Fruit fly (Drosophila melanogaster) whole organism, embryonic: ENCODE data around the gene CG4953.

Source experiments
- Abd-B ChIP-seq: fragments of 200-800 bp; sonication (Bioruptor generic); optimal IDR thresholded peaks from 2 replicates; lab custom pipeline; 2018; ENCODE audit warnings: missing biosample characterization, mild to moderate bottlenecking, missing genetic modification characterization, moderate library complexity
- Atf3 ChIP-seq: fragments of 200-800 bp; sonication (Bioruptor generic); optimal IDR thresholded peaks from 3 replicates; lab custom pipeline; 2016; ENCODE audit warnings: missing biosample characterization, missing genetic modification characterization
- Atf6 ChIP-seq: fragments of 200-800 bp; sonication (Bioruptor generic); IDR thresholded peaks from 2 replicates; pipeline ENCODE4 v1.3.6; 2022; ENCODE audit warnings: missing biosample characterization, missing genetic modification characterization
- BEAF-32 ChIP-seq: fragments of 200-800 bp; sonication (Bioruptor generic); optimal IDR thresholded peaks from 3 replicates; lab custom pipeline; 2017; ENCODE audit warnings: missing biosample characterization, missing genetic modification characterization, mild to moderate bottlenecking, moderate library complexity, missing genetic modification reagents
- CG10431 ChIP-seq: fragments of 200-800 bp; sonication (Bioruptor generic); optimal IDR thresholded peaks from 3 replicates; lab custom pipeline; 2018; ENCODE audit warnings: missing biosample characterization, mild to moderate bottlenecking, missing genetic modification characterization
- CG10979 ChIP-seq: fragments of 200-800 bp; sonication (Bioruptor generic); optimal IDR thresholded peaks from 2 replicates; lab custom pipeline; 2018; ENCODE audit warnings: missing biosample characterization, mild to moderate bottlenecking, missing genetic modification characterization, moderate library complexity
- CG12219 ChIP-seq: fragments of 200-800 bp; sonication (Bioruptor generic); optimal IDR thresholded peaks from 3 replicates; lab custom pipeline; 2018; ENCODE audit warnings: missing biosample characterization, mild to moderate bottlenecking, missing genetic modification characterization
- CG1233 ChIP-seq: fragments of 200-800 bp; sonication (Bioruptor generic); optimal IDR thresholded peaks from 4 replicates; lab custom pipeline; 2018; ENCODE audit warnings: missing biosample characterization, mild to moderate bottlenecking, missing genetic modification characterization
- CG12391 ChIP-seq: fragments of 200-800 bp; sonication (Bioruptor generic); optimal IDR thresholded peaks from 3 replicates; lab custom pipeline; 2018; ENCODE audit warnings: missing biosample characterization, mild to moderate bottlenecking, missing genetic modification characterization, moderate library complexity
- CG13296 ChIP-seq: fragments of 200-800 bp; sonication (Bioruptor generic); optimal IDR thresholded peaks from 3 replicates; lab custom pipeline; 2018; ENCODE audit warnings: missing biosample characterization, mild to moderate bottlenecking, missing genetic modification characterization
- CG15073 ChIP-seq: fragments of 200-800 bp; sonication (Bioruptor generic); optimal IDR thresholded peaks from 2 replicates; lab custom pipeline; 2016; ENCODE audit warnings: missing biosample characterization, missing genetic modification characterization
- CG15479 ChIP-seq: fragments of 200-800 bp; sonication (Bioruptor generic); optimal IDR thresholded peaks from 3 replicates; lab custom pipeline; 2019; ENCODE audit warnings: missing biosample characterization, mild to moderate bottlenecking, missing genetic modification characterization, moderate library complexity
- CG15601 ChIP-seq: fragments of 200-800 bp; sonication (Bioruptor generic); optimal IDR thresholded peaks from 3 replicates; lab custom pipeline; 2019; ENCODE audit warnings: missing biosample characterization, mild to moderate bottlenecking, missing genetic modification characterization, moderate library complexity
- CG17912 ChIP-seq: fragments of 200-800 bp; sonication (Bioruptor generic); optimal IDR thresholded peaks from 2 replicates; lab custom pipeline; 2018; ENCODE audit warnings: missing biosample characterization, mild to moderate bottlenecking, missing genetic modification characterization
- CG18011 ChIP-seq: fragments of 200-800 bp; sonication (Bioruptor generic); optimal IDR thresholded peaks from 2 replicates; lab custom pipeline; 2017; ENCODE audit warnings: missing biosample characterization, missing genetic modification characterization, mild to moderate bottlenecking, moderate library complexity, missing genotype
- CG2202 ChIP-seq: fragments of 200-800 bp; sonication (Bioruptor generic); optimal IDR thresholded peaks from 2 replicates; lab custom pipeline; 2018; ENCODE audit warnings: missing biosample characterization, mild to moderate bottlenecking, missing genetic modification characterization
- CG30403 ChIP-seq: fragments of 200-800 bp; sonication (Bioruptor generic); optimal IDR thresholded peaks from 3 replicates; lab custom pipeline; 2016; ENCODE audit warnings: missing biosample characterization, missing genetic modification characterization
- CG3407 ChIP-seq: fragments of 200-800 bp; sonication (Bioruptor generic); optimal IDR thresholded peaks from 2 replicates; lab custom pipeline; 2018; ENCODE audit warnings: missing biosample characterization, mild to moderate bottlenecking, missing genetic modification characterization
- CG4424 ChIP-seq: fragments of 200-800 bp; sonication (Bioruptor generic); optimal IDR thresholded peaks from 3 replicates; lab custom pipeline; 2016; ENCODE audit warnings: missing biosample characterization, missing genetic modification characterization
- CG4617 ChIP-seq: fragments of 200-800 bp; sonication (Bioruptor generic); optimal IDR thresholded peaks from 3 replicates; lab custom pipeline; 2016; ENCODE audit warnings: missing biosample characterization, missing genetic modification characterization, borderline replicate concordance
- CG6765 ChIP-seq: fragments of 200-800 bp; sonication (Bioruptor generic); optimal IDR thresholded peaks from 3 replicates; lab custom pipeline; 2017; ENCODE audit warnings: missing biosample characterization, mild to moderate bottlenecking, missing genetic modification characterization
- CG9817 ChIP-seq: fragments of 200-800 bp; sonication (Bioruptor generic); optimal IDR thresholded peaks from 2 replicates; lab custom pipeline; 2018; ENCODE audit warnings: missing biosample characterization, mild to moderate bottlenecking, missing genetic modification characterization, moderate library complexity
- CG9932 ChIP-seq: fragments of 200-800 bp; sonication (Bioruptor generic); IDR thresholded peaks from 2 replicates; pipeline ENCODE4 v1.3.6; 2022; ENCODE audit warnings: missing biosample characterization, missing genetic modification characterization
- Dbx ChIP-seq: fragments of 200-800 bp; sonication (Bioruptor generic); IDR thresholded peaks from 3 replicates; pipeline ENCODE4 v1.3.6; 2022; ENCODE audit warnings: missing biosample characterization, missing genetic modification characterization
- HHEX ChIP-seq: fragments of 200-800 bp; sonication (Bioruptor generic); optimal IDR thresholded peaks from 3 replicates; lab custom pipeline; 2017; ENCODE audit warnings: missing biosample characterization, mild to moderate bottlenecking, missing genetic modification characterization, missing genetic modification reagents
- Kr ChIP-seq: fragments of 200-800 bp; sonication (Bioruptor generic); optimal IDR thresholded peaks from 2 replicates; lab custom pipeline; 2017; ENCODE audit warnings: missing biosample characterization, mild to moderate bottlenecking, missing genetic modification characterization
- Lpt ChIP-seq: fragments of >200 bp; optimal IDR thresholded peaks from 2 replicates; lab custom pipeline; 2018; ENCODE audit warnings: missing biosample characterization, missing genetic modification characterization
- Mad ChIP-seq: fragments of 200-800 bp; sonication (Bioruptor generic); optimal IDR thresholded peaks from 2 replicates; lab custom pipeline; 2016; ENCODE audit warnings: missing biosample characterization, missing genetic modification characterization
- Myb ChIP-seq: fragments of 200-800 bp; sonication (Bioruptor generic); optimal IDR thresholded peaks from 2 replicates; lab custom pipeline; 2016; ENCODE audit warnings: missing biosample characterization, missing genetic modification characterization
- Rx ChIP-seq: fragments of 200-800 bp; sonication (Bioruptor generic); IDR thresholded peaks from 2 replicates; pipeline ENCODE4 v1.3.6; 2022; ENCODE audit warnings: missing biosample characterization, missing genetic modification characterization
- Sox102F ChIP-seq: fragments of 200-800 bp; sonication (Bioruptor generic); optimal IDR thresholded peaks from 2 replicates; lab custom pipeline; 2018; ENCODE audit warnings: missing biosample characterization, mild to moderate bottlenecking, missing genetic modification characterization, moderate library complexity
- Sry-β ChIP-seq: fragments of 200-800 bp; sonication (Bioruptor generic); optimal IDR thresholded peaks from 2 replicates; lab custom pipeline; 2018; ENCODE audit warnings: missing biosample characterization, mild to moderate bottlenecking, missing genetic modification characterization, moderate library complexity
- Ssrp ChIP-seq: fragments of 200-800 bp; sonication (Bioruptor generic); optimal IDR thresholded peaks from 2 replicates; lab custom pipeline; 2018; ENCODE audit warnings: missing biosample characterization, mild to moderate bottlenecking, missing genetic modification characterization, moderate library complexity
- Stat92E ChIP-seq, 3 experiments: fragments of >200 bp in 2 of 3; fragments of 200-800 bp in 1 of 3; sonication (Bioruptor generic) in 1 of 3; optimal IDR thresholded peaks; 2 replicates each; lab custom pipeline; 2017 to 2019; ENCODE audit warnings: missing biosample characterization in 3 of 3, missing genetic modification characterization in 3 of 3, mild to moderate bottlenecking in 1 of 3, moderate library complexity in 1 of 3
- bab2 ChIP-seq: fragments of 200-800 bp; sonication (Bioruptor generic); optimal IDR thresholded peaks from 2 replicates; lab custom pipeline; 2016; ENCODE audit warnings: missing biosample characterization, missing genetic modification characterization
- bcd ChIP-seq: fragments of 200-800 bp; sonication (Bioruptor generic); optimal IDR thresholded peaks from 2 replicates; lab custom pipeline; 2017; ENCODE audit warnings: missing biosample characterization, mild to moderate bottlenecking, missing genetic modification characterization
- bsh ChIP-seq, 2 experiments: fragments of 200-800 bp; sonication (Bioruptor generic); optimal IDR thresholded peaks; 2 replicates each; lab custom pipeline; 2017 to 2018; ENCODE audit warnings: mild to moderate bottlenecking in 2 of 2, missing biosample characterization in 2 of 2, missing genetic modification characterization in 2 of 2, moderate library complexity in 1 of 2
- chinmo ChIP-seq: fragments of 200-800 bp; sonication (Bioruptor generic); IDR thresholded peaks from 4 replicates; pipeline ENCODE4 v1.3.6; 2022; ENCODE audit warnings: missing biosample characterization, missing genetic modification characterization; ENCODE audit not compliant: partially characterized antibody
- dimm ChIP-seq: fragments of 200-800 bp; sonication (Bioruptor generic); IDR thresholded peaks from 2 replicates; pipeline ENCODE4 v1.3.6; 2022; ENCODE audit warnings: missing biosample characterization, missing genetic modification characterization
- ewg ChIP-seq: fragments of 200-800 bp; sonication (Bioruptor generic); optimal IDR thresholded peaks from 3 replicates; lab custom pipeline; 2017; ENCODE audit warnings: mild to moderate bottlenecking, missing biosample characterization, missing genetic modification reagents, missing genetic modification characterization
- eyg ChIP-seq: fragments of 200-800 bp; sonication (Bioruptor generic); optimal IDR thresholded peaks from 3 replicates; lab custom pipeline; 2016; ENCODE audit warnings: missing biosample characterization, missing genetic modification characterization
- fd96Cb ChIP-seq: fragments of 200-800 bp; sonication (Bioruptor generic); optimal IDR thresholded peaks from 2 replicates; lab custom pipeline; 2018; ENCODE audit warnings: missing biosample characterization, mild to moderate bottlenecking, missing genetic modification characterization, moderate library complexity
- fu2 ChIP-seq: fragments of 200-800 bp; sonication (Bioruptor generic); optimal IDR thresholded peaks from 2 replicates; lab custom pipeline; 2016; ENCODE audit warnings: missing biosample characterization, missing genetic modification characterization
- hkb ChIP-seq, 2 experiments: fragments of 200-800 bp in 1 of 2; fragments of >200 bp in 1 of 2; sonication (Bioruptor generic) in 1 of 2; IDR thresholded peaks in 1 of 2; optimal IDR thresholded peaks in 1 of 2; 2 replicates each; pipeline versions ENCODE4 v1.3.6 to Lab custom; 2017 to 2022; ENCODE audit warnings: missing biosample characterization in 1 of 2, missing genetic modification characterization in 1 of 2
- ind ChIP-seq: fragments of 200-800 bp; sonication (Bioruptor generic); optimal IDR thresholded peaks from 3 replicates; lab custom pipeline; 2016; ENCODE audit warnings: missing biosample characterization, missing genetic modification characterization
- knrl ChIP-seq: fragments of 200-800 bp; sonication (Bioruptor generic); IDR thresholded peaks from 3 replicates; pipeline ENCODE4 v1.3.6; 2022; ENCODE audit warnings: missing biosample characterization, missing genetic modification characterization; ENCODE audit not compliant: partially characterized antibody
- shn ChIP-seq: fragments of 200-800 bp; sonication (Bioruptor generic); optimal IDR thresholded peaks from 3 replicates; lab custom pipeline; 2016; ENCODE audit warnings: missing biosample characterization, missing genetic modification characterization
- sim ChIP-seq: fragments of 200-800 bp; sonication (Bioruptor generic); IDR thresholded peaks from 2 replicates; pipeline ENCODE4 v1.3.6; 2022; ENCODE audit warnings: missing biosample characterization, missing genetic modification characterization
- stc ChIP-seq: fragments of 200-800 bp; sonication (Bioruptor generic); IDR thresholded peaks from 2 replicates; pipeline ENCODE4 v1.3.6; 2022; ENCODE audit warnings: missing biosample characterization, missing genetic modification characterization
- z ChIP-seq: fragments of 200-800 bp; sonication (Bioruptor generic); IDR thresholded peaks from 3 replicates; pipeline ENCODE4 v1.3.6; 2022; ENCODE audit warnings: missing biosample characterization, missing genetic modification characterization

Gene CG4953

dm6 chr2L:10276436-10276835, 9.9 kb downstream of the CG4953 start:
- TF ChIP-seq CG10979 (peak; percentile 66), Stat92E (GFP tag; optimal IDR thresholded peaks at IDR 0.05; lab: Kevin White, UChicago) (no peak), stc (GFP tag; lab: Robert Waterston, UW) (peak; percentile 64), CG12219 (GFP tag; lab: Kevin White, UChicago) (no peak), z (GFP tag; lab: Robert Waterston, UW) (no peak), eyg (GFP tag; lab: Kevin White, UChicago) (no peak), CG10431 (peak; percentile 34), CG6765 (GFP tag; lab: Kevin White, UChicago) (no peak), knrl (GFP tag; lab: Robert Waterston, UW) (no peak), ewg (no peak), CG12391 (tag; lab: Kevin White, UChicago) (no peak), Rx (GFP tag; lab: Robert Waterston, UW) (no peak), dimm (GFP tag; lab: Robert Waterston, UW) (no peak), Atf6 (no peak), CG4617 (no peak), BEAF-32 (GFP tag; lab: Kevin White, UChicago) (no peak), CG2202 (tag; lab: Kevin White, UChicago) (no peak), fu2 (GFP tag; lab: Kevin White, UChicago) (no peak), Atf3 (no peak), CG30403 (no peak), CG4424 (no peak), Sry-β (GFP tag; lab: Kevin White, UChicago) (peak; percentile 4), fd96Cb (tag; lab: Kevin White, UChicago) (peak; percentile 45), CG15479 (GFP tag; lab: Kevin White, UChicago) (no peak), Ssrp (no peak), HHEX (no peak), sim (no peak), chinmo (GFP tag; lab: Robert Waterston, UW) (no peak), CG9932 (GFP tag; lab: Robert Waterston, UW) (no peak), Myb (GFP tag; lab: Kevin White, UChicago) (no peak), Sox102F (GFP tag; lab: Kevin White, UChicago) (no peak), CG15073 (no peak), Mad (GFP tag; lab: Kevin White, UChicago) (no peak), ind (no peak), Dbx (no peak), Kr (GFP tag; lab: Kevin White, UChicago) (no peak), CG13296 (no peak), CG15601 (tag; lab: Kevin White, UChicago) (peak; percentile 18), hkb (optimal IDR thresholded peaks at IDR 0.05; lab: Kevin White, UChicago) (no peak), hkb (GFP tag; IDR thresholded peaks at IDR 0.05; lab: Robert Waterston, UW) (peak; percentile 48), Abd-B (no peak), shn (GFP tag; lab: Kevin White, UChicago) (no peak), CG18011 (no peak), bsh (GFP tag; optimal IDR thresholded peaks at IDR 0.05; lab: Kevin White, UChicago) (peak in 1 of 2 experiments; percentile 42), bab2 (GFP tag; lab: Kevin White, UChicago) (no peak), Lpt (GFP tag; lab: Kevin White, UChicago) (no peak), CG3407 (GFP tag; lab: Kevin White, UChicago) (no peak), bcd (GFP tag; lab: Kevin White, UChicago) (no peak), CG1233 (GFP tag; lab: Kevin White, UChicago) (peak; percentile 5), CG17912 (no peak), CG9817 (tag; lab: Kevin White, UChicago) (no peak)
